Worm (Caenorhabditis elegans) whole organism, late embryonic: Measurements from ENCODE around the gene coq-6.
"Not testable (repeated sequence)": the region's sequence is repeated elsewhere in the genome, so short reads cannot be mapped to it uniquely, and the experiment has no call there.

Experiments used
- che-1 ChIP-seq: sonication (generic microtip); optimal IDR thresholded peaks from 2 replicates; lab custom pipeline; 2016; ENCODE audit warnings: mild to moderate bottlenecking, missing genetic modification characterization, missing compliant biosample characterization
- dve-1 ChIP-seq: sonication (generic microtip); optimal IDR thresholded peaks from 2 replicates; lab custom pipeline; 2017; ENCODE audit warnings: antibody characterized with exemption, mild to moderate bottlenecking, missing genetic modification characterization, missing compliant biosample characterization
- elt-2 ChIP-seq: sonication (generic microtip); optimal IDR thresholded peaks from 2 replicates; lab custom pipeline; 2016; ENCODE audit warnings: missing genetic modification reagents, missing genetic modification characterization, missing compliant biosample characterization
- fkh-10 ChIP-seq: fragments of 150-350 bp; optimal IDR thresholded peaks from 2 replicates; lab custom pipeline; 2014; ENCODE audit warnings: missing biosample characterization, missing genetic modification reagents, missing genetic modification characterization
- lin-11 ChIP-seq: fragments of 200-800 bp; sonication (Bioruptor generic); optimal IDR thresholded peaks from 2 replicates; lab custom pipeline; 2018; ENCODE audit warnings: mild to moderate bottlenecking, missing genetic modification characterization, missing compliant biosample characterization
- pat-9 ChIP-seq: fragments of 200-800 bp; sonication (Bioruptor generic); optimal IDR thresholded peaks from 2 replicates; lab custom pipeline; 2018; ENCODE audit warnings: mild to moderate bottlenecking, missing genetic modification characterization, moderate library complexity, missing compliant biosample characterization
- pha-4 ChIP-seq: fragments of 150-350 bp; optimal IDR thresholded peaks from 2 replicates; lab custom pipeline; 2018; ENCODE audit warnings: missing biosample characterization, missing genetic modification reagents, missing genetic modification characterization
- unc-86 ChIP-seq: sonication (generic microtip); optimal IDR thresholded peaks from 2 replicates; lab custom pipeline; 2016; ENCODE audit warnings: missing genetic modification characterization, missing compliant biosample characterization

ce11 chrV:9379808-9380207 lies 43.2 kb downstream of the coq-6 start, which contains the start of gene E02C12.11:
- not testable (repeated sequence) for TF ChIP-seq elt-2 (tag; lab: Kevin White, UChicago); dve-1; lin-11 (tag; lab: Kevin White, UChicago); pha-4 (tag; lab: Kevin White, UChicago); pat-9 (tag; lab: Kevin White, UChicago); unc-86 (tag; lab: Kevin White, UChicago); che-1; fkh-10 (GFP tag; lab: Kevin White, UChicago)
